Worm (Caenorhabditis elegans) whole organism, late embryonic: ENCODE data around the gene H05C05.2.

ENCODE experiments used
- F13H6.1 ChIP-seq: sonication (generic microtip); optimal IDR thresholded peaks from 2 replicates; lab custom pipeline; 2016; ENCODE audit warnings: missing genetic modification characterization, missing compliant biosample characterization
- ama-1 ChIP-seq: fragments of 150-350 bp; optimal IDR thresholded peaks from 2 replicates; lab custom pipeline; 2014
- dmd-4 ChIP-seq: sonication (generic microtip); optimal IDR thresholded peaks from 2 replicates; lab custom pipeline; 2016; ENCODE audit warnings: borderline replicate concordance, missing genetic modification characterization, missing compliant biosample characterization
- nfya-1 ChIP-seq: sonication (generic microtip); optimal IDR thresholded peaks from 2 replicates; lab custom pipeline; 2017; ENCODE audit warnings: missing genetic modification characterization, mild to moderate bottlenecking, missing compliant biosample characterization, antibody characterized with exemption, moderate library complexity
- pag-3 ChIP-seq: sonication (generic microtip); optimal IDR thresholded peaks from 2 replicates; lab custom pipeline; 2016; ENCODE audit warnings: missing compliant biosample characterization, missing genetic modification characterization, borderline replicate concordance

ce11 chrIII:2970251-2970650 lies 4.8 kb upstream of the H05C05.2 start:
- TF ChIP-seq pag-3: no peak
- TF ChIP-seq nfya-1: no peak
- no peak for TF ChIP-seq F13H6.1 (tag; lab: Kevin White, UChicago)
- no peak for TF ChIP-seq ama-1
- TF ChIP-seq dmd-4 (tag; lab: Kevin White, UChicago): no peak
